Fruit fly (Drosophila melanogaster): ENCODE results near the gene CG9368.
A peak's percentile ranks its signal among the peaks of the same experiment; 100 is the strongest.

The CG9368 gene

DNA sequence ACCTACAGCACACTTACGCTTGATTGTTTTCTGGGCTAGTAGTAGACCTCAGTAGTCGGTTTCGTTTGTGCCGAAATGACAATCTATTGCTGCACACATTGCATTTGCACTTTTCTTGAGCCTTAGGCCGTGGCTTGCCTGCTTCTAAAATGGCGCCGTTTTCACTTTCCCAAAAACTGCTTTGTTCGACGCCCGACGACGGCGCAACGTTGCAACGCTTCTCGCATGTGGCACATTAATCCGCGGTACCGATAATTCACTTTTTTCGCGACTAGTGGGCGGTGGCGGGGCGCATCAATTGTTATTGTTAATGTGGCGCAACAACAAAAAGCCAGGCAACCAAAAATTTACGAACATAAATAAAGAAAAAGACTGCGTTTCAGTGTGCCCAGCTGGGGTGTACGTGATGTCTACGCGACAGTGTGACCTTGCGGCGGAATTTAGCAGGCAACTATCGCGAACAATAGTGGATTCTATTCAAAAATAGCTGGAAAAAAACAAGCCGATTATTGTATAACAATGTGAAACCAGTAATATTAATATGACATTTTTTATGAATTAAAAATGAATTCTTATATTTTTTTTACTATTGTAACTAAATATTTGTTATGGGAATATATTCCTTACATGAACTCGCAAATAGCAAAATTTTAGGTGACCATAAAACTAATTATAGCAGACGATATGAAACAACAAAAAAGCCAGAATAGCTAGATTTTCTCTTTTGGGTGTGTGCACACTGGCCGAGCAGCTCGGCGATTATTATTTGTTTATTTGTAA is 2.9 kb upstream of the CG9368 start, which contains the start of the genes ash1 and Taf6 (continued):
- peak; percentile 70 for TF ChIP-seq vnd (GFP tag; IDR thresholded peaks at IDR 0.05; ENCODE audit: partially characterized antibody)
- no peak for TF ChIP-seq sc (optimal IDR thresholded peaks at IDR 0.05)
- TF ChIP-seq sc (GFP tag; optimal IDR thresholded peaks at IDR 0.05) = no peak
- TF ChIP-seq ranshi (GFP tag; IDR thresholded peaks at IDR 0.05) = no peak
- no peak for TF ChIP-seq aop (GFP tag; IDR thresholded peaks at IDR 0.05)
- TF ChIP-seq ac (GFP tag; optimal IDR thresholded peaks at IDR 0.05) = no peak
- TF ChIP-seq oc (tag; optimal IDR thresholded peaks at IDR 0.05) = no peak
- no peak for TF ChIP-seq CG7786 (GFP tag; optimal IDR thresholded peaks at IDR 0.05)
- TF ChIP-seq Kr (GFP tag; optimal IDR thresholded peaks at IDR 0.05) = no peak
- peak; percentile 35; the same call in 1 of the 2 replicates for TF ChIP-seq Rfx (GFP tag; IDR thresholded peaks at IDR 0.05)
- no peak for TF ChIP-seq CG11398 (GFP tag; optimal IDR thresholded peaks at IDR 0.05)
- peak; percentile 29; the same call in 1 of the 2 replicates for TF ChIP-seq CG3847 (GFP tag; IDR thresholded peaks at IDR 0.05)
- no peak for TF ChIP-seq eyg (GFP tag; optimal IDR thresholded peaks at IDR 0.05)
- TF ChIP-seq Eip74EF (GFP tag; optimal IDR thresholded peaks at IDR 0.05) = no peak
- TF ChIP-seq da (GFP tag; optimal IDR thresholded peaks at IDR 0.05) = no peak
- TF ChIP-seq wek (GFP tag; optimal IDR thresholded peaks at IDR 0.05) = no peak
- 0 out of 3 replicates have a peak, but pooled peaks have one; percentile 39 for TF ChIP-seq CG34224 (GFP tag; IDR thresholded peaks at IDR 0.05; ENCODE audit: partially characterized antibody)
- TF ChIP-seq Scr (GFP tag; IDR thresholded peaks at IDR 0.05; ENCODE audit: partially characterized antibody) = peak; percentile 73
- TF ChIP-seq CG13296 (GFP tag; optimal IDR thresholded peaks at IDR 0.05) = no peak
- TF ChIP-seq fd96Cb (tag; optimal IDR thresholded peaks at IDR 0.05) = no peak
- peak; percentile 79 for TF ChIP-seq CG12659 (GFP tag; optimal IDR thresholded peaks at IDR 0.05)
- TF ChIP-seq CG6254 (GFP tag; optimal IDR thresholded peaks at IDR 0.05) = no peak
- TF ChIP-seq CoRest (tag; optimal IDR thresholded peaks at IDR 0.05) = peak; percentile 48
- TF ChIP-seq CG9932 (GFP tag; IDR thresholded peaks at IDR 0.05) = no peak; the same call in 1 of the 2 replicates
- TF ChIP-seq tap (tag; optimal IDR thresholded peaks at IDR 0.05) = no peak
- TF ChIP-seq danr (GFP tag; IDR thresholded peaks at IDR 0.05) = no peak
- TF ChIP-seq Dll (GFP tag; IDR thresholded peaks at IDR 0.05; ENCODE audit: partially characterized antibody) = peak; percentile 76
- no peak for TF ChIP-seq Rx (GFP tag; IDR thresholded peaks at IDR 0.05)
- peak; percentile 64 for TF ChIP-seq pzg (GFP tag; optimal IDR thresholded peaks at IDR 0.05)
- no peak for TF ChIP-seq CG10366 (GFP tag; IDR thresholded peaks at IDR 0.05)
- TF ChIP-seq nau (GFP tag; optimal IDR thresholded peaks at IDR 0.05) = no peak
- no peak for TF ChIP-seq psq (GFP tag; optimal IDR thresholded peaks at IDR 0.05)
- TF ChIP-seq CG1792 (GFP tag; optimal IDR thresholded peaks at IDR 0.05) = no peak
- no peak for TF ChIP-seq gro (GFP tag; optimal IDR thresholded peaks at IDR 0.05)
- no peak for TF ChIP-seq Dip3 (GFP tag; optimal IDR thresholded peaks at IDR 0.05)
- TF ChIP-seq CG10565 (GFP tag; optimal IDR thresholded peaks at IDR 0.05) = no peak
- no peak for TF ChIP-seq peb (GFP tag; IDR thresholded peaks at IDR 0.05)
- TF ChIP-seq CG30403 (GFP tag; optimal IDR thresholded peaks at IDR 0.05) = peak; percentile 30
- TF ChIP-seq CG33213 (GFP tag; optimal IDR thresholded peaks at IDR 0.05) = no peak
- TF ChIP-seq exex (tag; optimal IDR thresholded peaks at IDR 0.05) = no peak
- no peak for TF ChIP-seq CG4820 (GFP tag; optimal IDR thresholded peaks at IDR 0.05)
- TF ChIP-seq ken (GFP tag; IDR thresholded peaks at IDR 0.05) = no peak
- no peak for TF ChIP-seq cas (GFP tag; IDR thresholded peaks at IDR 0.05)
- TF ChIP-seq CG12942 (GFP tag; optimal IDR thresholded peaks at IDR 0.05) = no peak
- TF ChIP-seq Fer1 (GFP tag; optimal IDR thresholded peaks at IDR 0.05) = no peak
- TF ChIP-seq E2f2 (GFP tag; IDR thresholded peaks at IDR 0.05) = peak; percentile 12; the same call in 1 of the 2 replicates
- peak; percentile 59 for TF ChIP-seq Ets65A (GFP tag)
- peak; percentile 72 for TF ChIP-seq amos (GFP tag; IDR thresholded peaks at IDR 0.05; ENCODE audit: partially characterized antibody)
- TF ChIP-seq CG6765 (GFP tag; optimal IDR thresholded peaks at IDR 0.05) = no peak
- TF ChIP-seq unc-4 (GFP tag; IDR thresholded peaks at IDR 0.05; ENCODE audit: partially characterized antibody) = peak; percentile 73
